Fruit fly (Drosophila melanogaster) whole organism, pupa: ENCODE results near the gene Acp36DE.

Experiments
- CG10348 ChIP-seq: fragments of 200-800 bp; sonication (Bioruptor generic); IDR thresholded peaks from 2 replicates; pipeline ENCODE4 v1.3.6; 2022; ENCODE audit warnings: missing biosample characterization, missing genetic modification characterization
- CG13204 ChIP-seq: fragments of 200-800 bp; sonication (Bioruptor generic); optimal IDR thresholded peaks from 2 replicates; lab custom pipeline; 2018; ENCODE audit warnings: missing biosample characterization, mild to moderate bottlenecking, missing genetic modification characterization, moderate library complexity
- CG14655 ChIP-seq: fragments of 200-800 bp; sonication (Bioruptor generic); optimal IDR thresholded peaks from 3 replicates; lab custom pipeline; 2017; ENCODE audit warnings: mild to moderate bottlenecking, missing biosample characterization, missing genetic modification reagents, missing genetic modification characterization
- CG17806 ChIP-seq: fragments of 200-800 bp; sonication (Bioruptor generic); optimal IDR thresholded peaks from 2 replicates; lab custom pipeline; 2018; ENCODE audit warnings: missing biosample characterization, mild to moderate bottlenecking, missing genetic modification characterization, moderate library complexity
- CG32121 ChIP-seq: fragments of 200-800 bp; sonication (Bioruptor generic); IDR thresholded peaks from 2 replicates; pipeline ENCODE4 v1.3.6; 2022; ENCODE audit warnings: missing biosample characterization, missing genetic modification characterization
- CG34367 ChIP-seq: fragments of 200-800 bp; sonication (Bioruptor generic); optimal IDR thresholded peaks from 2 replicates; lab custom pipeline; 2018; ENCODE audit warnings: missing biosample characterization, mild to moderate bottlenecking, missing genetic modification characterization
- CG4496 ChIP-seq: fragments of 200-800 bp; sonication (Bioruptor generic); IDR thresholded peaks from 3 replicates; pipeline ENCODE4 v1.3.6; 2022; ENCODE audit warnings: missing biosample characterization, missing genetic modification characterization
- CG8301 ChIP-seq: fragments of 200-800 bp; sonication (Bioruptor generic); optimal IDR thresholded peaks from 2 replicates; lab custom pipeline; 2018; ENCODE audit warnings: missing biosample characterization, mild to moderate bottlenecking, missing genetic modification characterization
- CG9948 ChIP-seq: fragments of 200-800 bp; sonication (Bioruptor generic); optimal IDR thresholded peaks from 2 replicates; lab custom pipeline; 2018; ENCODE audit warnings: missing biosample characterization, mild to moderate bottlenecking, missing genetic modification characterization, moderate library complexity
- EcR ChIP-seq: fragments of 200-800 bp; sonication (Bioruptor generic); optimal IDR thresholded peaks from 3 replicates; lab custom pipeline; 2019; ENCODE audit warnings: missing biosample characterization, missing genetic modification characterization, mild to moderate bottlenecking, moderate library complexity, missing genetic modification reagents
- Ets98B ChIP-seq: fragments of 200-800 bp; sonication (Bioruptor generic); IDR thresholded peaks from 2 replicates; pipeline ENCODE4 v1.3.6; 2022; ENCODE audit warnings: missing biosample characterization, missing genetic modification characterization
- Pif1A ChIP-seq: fragments of 200-800 bp; sonication (Bioruptor generic); optimal IDR thresholded peaks from 3 replicates; lab custom pipeline; 2016; ENCODE audit warnings: missing biosample characterization, missing genetic modification characterization

DNA sequence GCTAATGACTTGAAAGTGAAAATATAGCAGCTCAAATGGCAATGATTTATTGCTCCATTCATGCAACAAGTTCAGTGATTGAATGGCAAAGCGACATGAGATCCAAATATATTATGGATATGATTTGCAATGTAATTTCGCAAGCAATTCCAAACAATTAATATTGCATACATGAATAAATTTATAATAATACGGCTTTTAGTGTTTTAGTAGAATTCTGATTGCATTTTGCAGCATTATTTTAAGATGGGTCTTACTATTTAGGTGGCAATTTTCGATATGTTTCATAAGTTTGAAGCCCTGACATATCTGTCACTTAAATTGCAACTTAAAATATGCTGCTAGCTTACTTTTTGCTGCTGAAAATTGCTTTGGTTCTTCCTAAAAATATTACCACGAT, 19.5 kb upstream of the Acp36DE start, which contains the start of gene CG34171:
- TF ChIP-seq EcR (no peak), CG10348 (no peak), CG14655 (GFP tag; lab: Kevin White, UChicago) (no peak), Pif1A (no peak), CG4496 (GFP tag; lab: Robert Waterston, UW) (no peak), CG13204 (GFP tag; lab: Kevin White, UChicago) (no peak), CG17806 (tag; lab: Kevin White, UChicago) (no peak), CG32121 (GFP tag; lab: Robert Waterston, UW) (no peak), CG9948 (tag; lab: Kevin White, UChicago) (no peak), Ets98B (GFP tag; lab: Robert Waterston, UW) (no peak), CG8301 (tag; lab: Kevin White, UChicago) (no peak), CG34367 (tag; lab: Kevin White, UChicago) (no peak)
